Worm (Caenorhabditis elegans): ENCODE measurements around the gene mcm-10.

ce11 chrIII:11362915-11363314, 45.5 kb downstream of the mcm-10 start:
- TF ChIP-seq elt-1 (tag; optimal IDR thresholded peaks at IDR 0.05; ENCODE audit: borderline replicate concordance, insufficient read depth): no peak
- no peak for TF ChIP-seq unc-62 (GFP tag; optimal IDR thresholded peaks at IDR 0.05)
- TF ChIP-seq ces-1 (GFP tag; optimal IDR thresholded peaks at IDR 0.05): no peak
- no peak for TF ChIP-seq ztf-11 (tag; optimal IDR thresholded peaks at IDR 0.05)
- TF ChIP-seq sem-2 (GFP tag; optimal IDR thresholded peaks at IDR 0.05): no peak
- no peak for TF ChIP-seq snpc-4 (tag; optimal IDR thresholded peaks at IDR 0.05)
- TF ChIP-seq unc-120 (tag; optimal IDR thresholded peaks at IDR 0.05; ENCODE audit: poor library complexity, severe bottlenecking): no peak
- TF ChIP-seq mab-5 (tag; optimal IDR thresholded peaks at IDR 0.05): no peak
- no peak for TF ChIP-seq pha-4 (tag; optimal IDR thresholded peaks at IDR 0.05)
- no peak for TF ChIP-seq nhr-237 (tag; optimal IDR thresholded peaks at IDR 0.05)
- no peak for TF ChIP-seq unc-39 (tag; optimal IDR thresholded peaks at IDR 0.05)

Measured in whole organism, mixed stage, embryonic.